Worm (Caenorhabditis elegans): ENCODE data around the gene ogdh-2.

Gene ogdh-2

ce11 chrV:12188830-12189229 is 5.5 kb upstream of the ogdh-2 start:
- no peak for TF ChIP-seq pes-1 (GFP tag; IDR thresholded peaks at IDR 0.05)
- TF ChIP-seq ets-7 (tag; optimal IDR thresholded peaks at IDR 0.05): no peak
- no peak for TF ChIP-seq hnd-1 (tag; optimal IDR thresholded peaks at IDR 0.05)
- no peak for TF ChIP-seq scrt-1 (GFP tag; IDR thresholded peaks at IDR 0.05)
- no peak for TF ChIP-seq tbx-11 (GFP tag; IDR thresholded peaks at IDR 0.05)
- TF ChIP-seq ceh-13 (GFP tag; optimal IDR thresholded peaks at IDR 0.05): no peak
- TF ChIP-seq flt-1 (GFP tag; IDR thresholded peaks at IDR 0.05): no peak
- no peak for TF ChIP-seq aly-1 (tag; optimal IDR thresholded peaks at IDR 0.05)
- TF ChIP-seq tbx-37 (GFP tag; conservative IDR thresholded peaks at IDR 0.05): no peak
- TF ChIP-seq tra-4 (tag; optimal IDR thresholded peaks at IDR 0.05): no peak

- peak; percentile 39 for TF ChIP-seq F13C5.2 (tag; optimal IDR thresholded peaks at IDR 0.05)
- TF ChIP-seq hmg-4 (GFP tag; optimal IDR thresholded peaks at IDR 0.05): no peak
- TF ChIP-seq tra-4 (tag; optimal IDR thresholded peaks at IDR 0.05): no peak
Measured at ce11 chrV:12190943-12191569, 3.3 kb upstream of the ogdh-2 start, which contains the start of gene dpy-30. Gene dpy-30 (plus strand): TSS chrV:12191519.

- TF ChIP-seq tbx-11 (GFP tag; IDR thresholded peaks at IDR 0.05): no peak
- no peak for TF ChIP-seq flt-1 (GFP tag; IDR thresholded peaks at IDR 0.05)
- no peak for TF ChIP-seq ets-7 (tag; optimal IDR thresholded peaks at IDR 0.05)
- TF ChIP-seq tbx-37 (GFP tag; conservative IDR thresholded peaks at IDR 0.05): no peak
- no peak for TF ChIP-seq pes-1 (GFP tag; IDR thresholded peaks at IDR 0.05)
Measured at ce11 chrV:12192129-12192528, 2.2 kb upstream of the ogdh-2 start, which contains the start of gene rnp-1. Gene rnp-1 (plus strand): TSS chrV:12192273.

ce11 chrV:12195845-12196244 is 1.5 kb downstream of the ogdh-2 start, which contains the start of gene ZK836.3:
Gene ZK836.3 (minus strand): TSS chrV:12195945.
- no peak for TF ChIP-seq ceh-36 (tag; optimal IDR thresholded peaks at IDR 0.05)
- no peak for TF ChIP-seq tra-4 (tag; optimal IDR thresholded peaks at IDR 0.05)

- TF ChIP-seq tbx-11 (GFP tag; IDR thresholded peaks at IDR 0.05): no peak
- no peak for TF ChIP-seq hnd-1 (tag; optimal IDR thresholded peaks at IDR 0.05)
- TF ChIP-seq ceh-13 (GFP tag; optimal IDR thresholded peaks at IDR 0.05): no peak
- no peak for TF ChIP-seq F13C5.2 (tag; optimal IDR thresholded peaks at IDR 0.05)
Measured at ce11 chrV:12196659-12197058, 2.4 kb downstream of the ogdh-2 start.

- TF ChIP-seq scrt-1 (GFP tag; IDR thresholded peaks at IDR 0.05) (no peak), flt-1 (GFP tag; IDR thresholded peaks at IDR 0.05) (no peak), aly-1 (tag; optimal IDR thresholded peaks at IDR 0.05) (no peak), tbx-37 (GFP tag; conservative IDR thresholded peaks at IDR 0.05) (no peak), pes-1 (GFP tag; IDR thresholded peaks at IDR 0.05) (no peak), B0310.2 (tag; optimal IDR thresholded peaks at IDR 0.05) (no peak), ceh-36 (tag; optimal IDR thresholded peaks at IDR 0.05) (no peak), F13C5.2 (tag; optimal IDR thresholded peaks at IDR 0.05) (no peak), hmg-4 (GFP tag; optimal IDR thresholded peaks at IDR 0.05) (no peak), hmbx-1 (tag; optimal IDR thresholded peaks at IDR 0.05) (no peak), tra-4 (tag; optimal IDR thresholded peaks at IDR 0.05) (no peak), ceh-13 (GFP tag; optimal IDR thresholded peaks at IDR 0.05) (no peak), tbx-11 (GFP tag; IDR thresholded peaks at IDR 0.05) (no peak), ets-7 (tag; optimal IDR thresholded peaks at IDR 0.05) (no peak), hnd-1 (tag; optimal IDR thresholded peaks at IDR 0.05) (no peak), sea-1 (GFP tag; conservative IDR thresholded peaks at IDR 0.05) (no peak), ama-1 (optimal IDR thresholded peaks at IDR 0.05) (no peak)
Measured at ce11 chrV:12197748-12198147, 3.4 kb downstream of the ogdh-2 start.

- TF ChIP-seq tra-4 (tag; optimal IDR thresholded peaks at IDR 0.05): no peak
- no peak for TF ChIP-seq ama-1 (optimal IDR thresholded peaks at IDR 0.05)
- TF ChIP-seq B0310.2 (tag; optimal IDR thresholded peaks at IDR 0.05): no peak
- TF ChIP-seq ets-7 (tag; optimal IDR thresholded peaks at IDR 0.05): no peak
- TF ChIP-seq ceh-36 (tag; optimal IDR thresholded peaks at IDR 0.05): no peak
- no peak for TF ChIP-seq hnd-1 (tag; optimal IDR thresholded peaks at IDR 0.05)
- TF ChIP-seq ceh-13 (GFP tag; optimal IDR thresholded peaks at IDR 0.05): no peak
- no peak for TF ChIP-seq hmbx-1 (tag; optimal IDR thresholded peaks at IDR 0.05)
- no peak for TF ChIP-seq aly-1 (tag; optimal IDR thresholded peaks at IDR 0.05)
- no peak for TF ChIP-seq F13C5.2 (tag; optimal IDR thresholded peaks at IDR 0.05)
- TF ChIP-seq pes-1 (GFP tag; IDR thresholded peaks at IDR 0.05): no peak
- no peak for TF ChIP-seq tbx-11 (GFP tag; IDR thresholded peaks at IDR 0.05)
- TF ChIP-seq tbx-37 (GFP tag; conservative IDR thresholded peaks at IDR 0.05): no peak
- TF ChIP-seq sea-1 (GFP tag; conservative IDR thresholded peaks at IDR 0.05): no peak
- TF ChIP-seq hmg-4 (GFP tag; optimal IDR thresholded peaks at IDR 0.05): no peak
- TF ChIP-seq flt-1 (GFP tag; IDR thresholded peaks at IDR 0.05): no peak
Measured at ce11 chrV:12198545-12198944, 4.2 kb downstream of the ogdh-2 start, which contains the start of gene lon-3. Gene lon-3 (minus strand): TSS chrV:12198645.

ce11 chrV:12199474-12199873 is 5.2 kb downstream of the ogdh-2 start:
- TF ChIP-seq pes-1 (GFP tag; IDR thresholded peaks at IDR 0.05): no peak
- no peak for TF ChIP-seq hnd-1 (tag; optimal IDR thresholded peaks at IDR 0.05)
- no peak for TF ChIP-seq hmg-4 (GFP tag; optimal IDR thresholded peaks at IDR 0.05)
- no peak for TF ChIP-seq hmbx-1 (tag; optimal IDR thresholded peaks at IDR 0.05)
- TF ChIP-seq ets-7 (tag; optimal IDR thresholded peaks at IDR 0.05): no peak
- no peak for TF ChIP-seq flt-1 (GFP tag; IDR thresholded peaks at IDR 0.05)
- no peak for TF ChIP-seq tbx-11 (GFP tag; IDR thresholded peaks at IDR 0.05)
- no peak for TF ChIP-seq ceh-13 (GFP tag; optimal IDR thresholded peaks at IDR 0.05)
- TF ChIP-seq aly-1 (tag; optimal IDR thresholded peaks at IDR 0.05): no peak
- no peak for TF ChIP-seq B0310.2 (tag; optimal IDR thresholded peaks at IDR 0.05)
- no peak for TF ChIP-seq ama-1 (optimal IDR thresholded peaks at IDR 0.05)
- no peak for TF ChIP-seq ceh-36 (tag; optimal IDR thresholded peaks at IDR 0.05)
- TF ChIP-seq tbx-37 (GFP tag; conservative IDR thresholded peaks at IDR 0.05): no peak
- TF ChIP-seq F13C5.2 (tag; optimal IDR thresholded peaks at IDR 0.05): no peak
- no peak for TF ChIP-seq tra-4 (tag; optimal IDR thresholded peaks at IDR 0.05)
- no peak for TF ChIP-seq scrt-1 (GFP tag; IDR thresholded peaks at IDR 0.05)
